Worm (Caenorhabditis elegans) whole organism, L1 larva: ENCODE measurements around the gene fbxa-218.

ENCODE experiments used
- C16A3.4 ChIP-seq: fragments of 150-350 bp; optimal IDR thresholded peaks from 2 replicates; lab custom pipeline; 2014; ENCODE audit warnings: missing biosample characterization, missing genetic modification characterization
- C34B4.2 ChIP-seq: sonication (generic microtip); optimal IDR thresholded peaks from 2 replicates; lab custom pipeline; 2017; ENCODE audit warnings: mild to moderate bottlenecking, missing genetic modification characterization, missing compliant biosample characterization
- F16B12.6 ChIP-seq: fragments of 150-350 bp; optimal IDR thresholded peaks from 2 replicates; lab custom pipeline; 2014; ENCODE audit warnings: missing biosample characterization, missing genetic modification characterization
- aha-1 ChIP-seq: fragments of 150-350 bp; optimal IDR thresholded peaks from 2 replicates; lab custom pipeline; 2014; ENCODE audit warnings: missing biosample characterization, missing genetic modification characterization
- alr-1 ChIP-seq: fragments of 200-800 bp; sonication (Bioruptor generic); optimal IDR thresholded peaks from 2 replicates; lab custom pipeline; 2018; ENCODE audit warnings: borderline replicate concordance, mild to moderate bottlenecking, missing genetic modification characterization, missing compliant biosample characterization
- aly-2 ChIP-seq: fragments of 150-350 bp; optimal IDR thresholded peaks from 2 replicates; lab custom pipeline; 2014; ENCODE audit warnings: missing biosample characterization, missing genetic modification characterization
- ceh-63 ChIP-seq: fragments of 200-800 bp; sonication (Bioruptor generic); optimal IDR thresholded peaks from 2 replicates; lab custom pipeline; 2018; ENCODE audit warnings: mild to moderate bottlenecking, missing genetic modification characterization, missing compliant biosample characterization
- ceh-8 ChIP-seq: fragments of 200-800 bp; sonication (Bioruptor generic); optimal IDR thresholded peaks from 2 replicates; lab custom pipeline; 2018; ENCODE audit warnings: mild to moderate bottlenecking, missing genetic modification characterization, moderate library complexity, missing compliant biosample characterization
- ceh-82 ChIP-seq, 3 experiments: fragments of 150-350 bp in 1 of 3; sonication (generic microtip) in 2 of 3; optimal IDR thresholded peaks; 2 replicates each; lab custom pipeline; 2014 to 2017; ENCODE audit warnings: missing biosample characterization in 3 of 3, missing genetic modification characterization in 3 of 3
- ceh-88 ChIP-seq: fragments of 200-800 bp; sonication (Bioruptor generic); IDR thresholded peaks from 2 replicates; pipeline ENCODE4 v1.3.6; 2022; ENCODE audit warnings: missing genetic modification characterization, missing compliant biosample characterization
- ceh-90 ChIP-seq: sonication (generic microtip); optimal IDR thresholded peaks from 2 replicates; lab custom pipeline; 2016; ENCODE audit warnings: missing genetic modification characterization, missing compliant biosample characterization
- dpl-1 ChIP-seq, 3 experiments: fragments of 150-350 bp in 2 of 3; sonication (generic microtip) in 1 of 3; optimal IDR thresholded peaks; 2 replicates each; lab custom pipeline; 2014 to 2017; ENCODE audit warnings: missing biosample characterization in 3 of 3, missing genetic modification characterization in 3 of 3, missing genetic modification reagents in 3 of 3
- efl-1 ChIP-seq, 4 experiments: fragments of 150-350 bp; optimal IDR thresholded peaks in 3 of 4; peaks in 1 of 4; 1 replicate in 1 of 4; 2 replicates in 3 of 4; lab custom pipeline; 2014; ENCODE audit warnings: missing biosample characterization in 2 of 4, missing genetic modification characterization in 2 of 4, missing genetic modification reagents in 2 of 4
- efl-3 ChIP-seq: fragments of 200-800 bp; sonication (Bioruptor generic); optimal IDR thresholded peaks from 2 replicates; lab custom pipeline; 2018; ENCODE audit warnings: mild to moderate bottlenecking, missing genetic modification characterization, missing compliant biosample characterization
- egl-13 ChIP-seq: sonication (generic microtip); optimal IDR thresholded peaks from 2 replicates; lab custom pipeline; 2016; ENCODE audit warnings: missing genotype, missing genetic modification reagents, missing genetic modification characterization, missing compliant biosample characterization
- elt-3 ChIP-seq, 6 experiments: fragments of 150-350 bp in 1 of 6; sonication (generic microtip); optimal IDR thresholded peaks; 2 replicates each; lab custom pipeline; 2017 to 2018; ENCODE audit warnings: missing biosample characterization in 6 of 6, missing genetic modification characterization in 6 of 6, inconsistent platforms in 1 of 6
- fkh-10 ChIP-seq: sonication (generic microtip); optimal IDR thresholded peaks from 2 replicates; lab custom pipeline; 2017; ENCODE audit warnings: missing biosample characterization, missing genetic modification reagents, missing genetic modification characterization
- fkh-8 ChIP-seq: sonication (generic microtip); optimal IDR thresholded peaks from 2 replicates; lab custom pipeline; 2016; ENCODE audit warnings: mild to moderate bottlenecking, missing genetic modification characterization, missing compliant biosample characterization
- grh-1 ChIP-seq: fragments of 200-800 bp; sonication (Bioruptor generic); IDR thresholded peaks from 2 replicates; pipeline ENCODE4 v1.3.6; 2022; ENCODE audit warnings: missing genetic modification reagents, missing genetic modification characterization, missing compliant biosample characterization
- hpl-2 ChIP-seq: fragments of 150-350 bp; optimal IDR thresholded peaks from 2 replicates; lab custom pipeline; 2014; ENCODE audit warnings: missing biosample characterization, missing genetic modification reagents, missing genetic modification characterization
- isw-1 ChIP-seq: fragments of 200-800 bp; sonication (Bioruptor generic); IDR thresholded peaks from 2 replicates; pipeline ENCODE4 v1.3.6; 2022; ENCODE audit warnings: missing genetic modification characterization, missing compliant biosample characterization
- lin-14 ChIP-seq: fragments of 200-800 bp; sonication (Bioruptor generic); optimal IDR thresholded peaks from 2 replicates; lab custom pipeline; 2018; ENCODE audit warnings: mild to moderate bottlenecking, missing genetic modification characterization, moderate library complexity, missing compliant biosample characterization
- lin-15B ChIP-seq: fragments of 150-350 bp; sonication (generic microtip); optimal IDR thresholded peaks from 3 replicates; lab custom pipeline; 2014; ENCODE audit warnings: missing biosample characterization, missing genetic modification characterization
- lin-39 ChIP-seq: fragments of 150-350 bp; optimal IDR thresholded peaks from 2 replicates; lab custom pipeline; 2014; ENCODE audit warnings: missing biosample characterization, missing genetic modification reagents, missing genetic modification characterization
- lir-3 ChIP-seq: sonication (generic microtip); optimal IDR thresholded peaks from 2 replicates; lab custom pipeline; 2016; ENCODE audit warnings: mild to moderate bottlenecking, missing genetic modification characterization, moderate library complexity, missing compliant biosample characterization; ENCODE audit not compliant: poor library complexity
- mep-1 ChIP-seq: fragments of 150-350 bp; optimal IDR thresholded peaks from 2 replicates; lab custom pipeline; 2014; ENCODE audit warnings: missing biosample characterization, missing genetic modification characterization
- nhr-12 ChIP-seq: sonication (generic microtip); optimal IDR thresholded peaks from 2 replicates; lab custom pipeline; 2017; ENCODE audit warnings: missing biosample characterization, missing genetic modification characterization
- nhr-19 ChIP-seq: fragments of 200-800 bp; sonication (Bioruptor generic); conservative IDR thresholded peaks from 2 replicates; pipeline ENCODE4 v1.3.6; 2022; ENCODE audit warnings: missing genetic modification characterization, missing compliant biosample characterization
- nhr-237 ChIP-seq: fragments of 150-350 bp; optimal IDR thresholded peaks from 2 replicates; lab custom pipeline; 2014; ENCODE audit warnings: missing biosample characterization, missing genetic modification characterization
- nhr-76 ChIP-seq: sonication (generic microtip); optimal IDR thresholded peaks from 2 replicates; lab custom pipeline; 2017; ENCODE audit warnings: missing biosample characterization, missing genetic modification characterization
- nhr-77 ChIP-seq: fragments of 150-350 bp; optimal IDR thresholded peaks from 2 replicates; lab custom pipeline; 2014; ENCODE audit warnings: missing biosample characterization, missing genetic modification characterization
- nhr-84 ChIP-seq: sonication (generic microtip); optimal IDR thresholded peaks from 2 replicates; lab custom pipeline; 2017; ENCODE audit warnings: missing biosample characterization, missing genetic modification characterization
- nhr-90 ChIP-seq: sonication (generic microtip); optimal IDR thresholded peaks from 2 replicates; lab custom pipeline; 2016; ENCODE audit warnings: mild to moderate bottlenecking, missing genetic modification characterization, missing compliant biosample characterization; ENCODE audit not compliant: poor library complexity
- pqm-1 ChIP-seq: sonication (generic microtip); optimal IDR thresholded peaks from 3 replicates; lab custom pipeline; 2017; ENCODE audit warnings: missing biosample characterization, missing genetic modification characterization
- rnt-1 ChIP-seq: sonication (generic microtip); optimal IDR thresholded peaks from 2 replicates; lab custom pipeline; 2016; ENCODE audit warnings: mild to moderate bottlenecking, missing genetic modification characterization, moderate library complexity, missing compliant biosample characterization
- snu-23 ChIP-seq: sonication (generic microtip); optimal IDR thresholded peaks from 2 replicates; lab custom pipeline; 2016; ENCODE audit warnings: missing genetic modification characterization, missing compliant biosample characterization
- sox-4 ChIP-seq: sonication (generic microtip); optimal IDR thresholded peaks from 2 replicates; lab custom pipeline; 2016; ENCODE audit warnings: missing genetic modification characterization, missing compliant biosample characterization
- swsn-7 ChIP-seq: sonication (generic microtip); optimal IDR thresholded peaks from 2 replicates; lab custom pipeline; 2016; ENCODE audit warnings: missing genetic modification characterization, missing compliant biosample characterization
- tbx-2 ChIP-seq: sonication (generic microtip); optimal IDR thresholded peaks from 2 replicates; lab custom pipeline; 2016; ENCODE audit warnings: missing genetic modification characterization, missing compliant biosample characterization
- unc-30 ChIP-seq: sonication (generic microtip); optimal IDR thresholded peaks from 2 replicates; lab custom pipeline; 2017; ENCODE audit warnings: missing biosample characterization, missing genetic modification characterization
- unc-86 ChIP-seq: sonication (generic microtip); optimal IDR thresholded peaks from 2 replicates; lab custom pipeline; 2016; ENCODE audit warnings: missing genetic modification characterization, missing compliant biosample characterization
- unc-98 ChIP-seq: fragments of 200-800 bp; sonication (Bioruptor generic); IDR thresholded peaks from 2 replicates; pipeline ENCODE4 v1.3.6; 2022; ENCODE audit warnings: missing genetic modification characterization, missing compliant biosample characterization
- zag-1 ChIP-seq: fragments of 150-350 bp; optimal IDR thresholded peaks from 2 replicates; lab custom pipeline; 2014; ENCODE audit warnings: missing biosample characterization, missing genetic modification characterization
- zip-4 ChIP-seq: fragments of 200-800 bp; sonication (Bioruptor generic); optimal IDR thresholded peaks from 2 replicates; lab custom pipeline; 2018; ENCODE audit warnings: mild to moderate bottlenecking, missing genetic modification characterization, moderate library complexity, missing compliant biosample characterization
- ztf-11 ChIP-seq, 2 experiments: sonication (generic microtip); optimal IDR thresholded peaks; 2 replicates each; lab custom pipeline; 2016 to 2017; ENCODE audit warnings: missing genetic modification characterization in 2 of 2, missing biosample characterization in 1 of 2, missing compliant biosample characterization in 1 of 2
- ztf-4 ChIP-seq: fragments of 150-350 bp; optimal IDR thresholded peaks from 2 replicates; lab custom pipeline; 2014; ENCODE audit warnings: missing biosample characterization, missing genetic modification characterization

fbxa-218 gene

DNA sequence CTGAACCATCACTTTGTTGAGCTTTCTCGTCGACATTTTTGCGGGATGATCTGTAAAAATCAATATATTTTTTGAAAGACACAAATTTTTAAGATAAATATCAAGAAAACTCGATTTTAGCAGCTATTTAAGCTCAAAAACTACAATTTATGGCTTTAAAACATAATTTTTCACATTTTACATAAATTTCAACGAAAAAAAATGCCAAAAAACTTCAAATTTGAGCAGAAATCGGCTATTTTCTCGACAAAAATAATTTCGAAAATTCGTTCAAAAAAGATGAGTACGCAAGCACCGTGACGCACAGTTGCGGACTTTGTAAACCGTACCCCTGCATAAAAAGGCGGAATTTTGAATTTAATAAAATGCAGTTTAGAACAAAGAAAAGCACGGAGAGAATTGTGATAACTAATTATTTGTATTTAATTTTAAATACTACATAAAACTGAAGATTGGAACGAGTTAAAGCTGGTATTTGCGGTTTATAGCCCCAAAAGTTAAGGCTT is 6.7 kb upstream of the fbxa-218 start, which contains the start of gene snr-6 (continued):
- TF ChIP-seq nhr-77 (peak; percentile 61), zip-4 (peak; percentile 14), mep-1 (tag; lab: Kevin White, UChicago) (peak; percentile 88), F16B12.6 (tag; lab: Kevin White, UChicago) (peak; percentile 98), nhr-84 (tag; lab: Kevin White, UChicago) (no peak), lin-14 (peak; percentile 60), elt-3 (tag; optimal IDR thresholded peaks at IDR 0.05; lab: Kevin White, UChicago) (peak in 2 of 6 experiments; percentile 15 to 33), swsn-7 (peak; percentile 61), isw-1 (peak; percentile 53), rnt-1 (tag; lab: Kevin White, UChicago) (peak; percentile 80), fkh-8 (peak; percentile 59), snu-23 (GFP tag; lab: Kevin White, UChicago) (peak; percentile 85), unc-30 (tag; lab: Kevin White, UChicago) (no peak), nhr-76 (no peak), ceh-8 (no peak), hpl-2 (GFP tag; lab: Kevin White, UChicago) (no peak), efl-3 (no peak), C34B4.2 (tag; lab: Kevin White, UChicago) (no peak), C16A3.4 (tag; lab: Kevin White, UChicago) (peak; percentile 80), zag-1 (tag; lab: Kevin White, UChicago) (no peak), fkh-10 (GFP tag; lab: Kevin White, UChicago) (peak; percentile 46), nhr-19 (GFP tag; lab: Robert Waterston, UW) (no peak; the same call in 1 of the 2 replicates), ceh-82 (tag; optimal IDR thresholded peaks at IDR 0.05; lab: Kevin White, UChicago) (peak; percentile 48 to 90 (median 54)), pqm-1 (no peak), aly-2 (peak; percentile 72), ceh-90 (tag; lab: Kevin White, UChicago) (peak; percentile 41), lir-3 (tag; lab: Kevin White, UChicago) (peak; percentile 35), lin-15B (peak; percentile 73), nhr-237 (tag; lab: Kevin White, UChicago) (peak; percentile 44), alr-1 (tag; lab: Kevin White, UChicago) (no peak), dpl-1 (GFP tag; optimal IDR thresholded peaks at IDR 0.05; lab: Kevin White, UChicago) (peak; percentile 97 to 99 (median 97)), nhr-12 (tag; lab: Kevin White, UChicago) (no peak), ceh-88 (GFP tag; lab: Robert Waterston, UW) (no peak), unc-98 (GFP tag; lab: Robert Waterston, UW) (no peak), grh-1 (GFP tag; lab: Robert Waterston, UW) (peak; percentile 23; the same call in 1 of the 2 replicates), ceh-63 (no peak)

DNA sequence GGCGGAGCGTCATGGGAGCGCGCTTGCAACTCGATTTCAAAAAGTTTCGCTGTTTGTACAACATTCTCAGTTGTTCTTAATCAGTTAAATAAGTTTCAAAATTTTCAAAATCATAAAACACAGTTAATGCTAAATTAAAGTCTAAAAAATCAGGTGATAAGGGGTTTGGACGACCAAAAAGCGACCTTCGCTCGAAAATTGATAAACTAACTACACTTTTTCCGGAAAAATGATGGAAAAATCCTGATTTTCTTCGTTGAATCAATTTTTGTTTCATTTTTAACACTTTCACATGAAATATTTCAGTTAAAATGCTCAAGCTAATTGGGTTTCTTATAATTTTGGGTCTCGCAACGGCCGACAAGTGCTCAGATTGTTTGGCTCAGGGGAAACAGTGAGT is 6.1 kb upstream of the fbxa-218 start, which contains the start of gene Y49E10.16:
TSS of gene Y49E10.16 (plus strand) at position 301 of the 400 bp plus-strand sequence.
- no peak for TF ChIP-seq zag-1 (tag; lab: Kevin White, UChicago)
- no peak for TF ChIP-seq efl-1 (optimal IDR thresholded peaks at IDR 0.05; lab: Kevin White, UChicago)
- TF ChIP-seq efl-1 (GFP tag; optimal IDR thresholded peaks at IDR 0.05 in 1 of 2; lab: Kevin White, UChicago), result peak in 1 of 2 experiments; percentile 87
- no peak for TF ChIP-seq elt-3 (tag; optimal IDR thresholded peaks at IDR 0.05; lab: Kevin White, UChicago)
- no peak for TF ChIP-seq aha-1
- TF ChIP-seq sox-4, result no peak
- no peak for TF ChIP-seq efl-3

DNA sequence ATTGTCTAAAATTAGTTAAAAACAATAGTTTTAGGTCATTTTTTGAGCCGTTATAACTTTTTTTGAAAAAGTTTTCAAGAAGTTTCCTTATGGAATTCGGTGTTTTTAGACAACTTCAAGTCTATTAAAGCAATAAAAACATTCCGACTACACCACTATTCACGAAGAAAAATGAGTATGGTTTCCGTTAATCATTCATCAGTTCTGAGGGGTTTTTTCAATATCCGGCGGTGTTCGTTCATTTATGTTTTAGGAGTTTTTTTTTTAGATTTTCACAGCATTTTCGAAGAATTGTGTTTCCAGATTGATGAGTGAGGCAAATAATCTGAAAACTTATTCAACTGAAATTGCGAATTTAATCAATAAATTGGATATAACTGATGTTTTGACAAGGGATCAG is 2.2 kb upstream of the fbxa-218 start, which contains the start of gene Y49E10.27:
TSS of gene Y49E10.27 (plus strand) at position 301 of the 400 bp plus-strand sequence.
- TF ChIP-seq egl-13 (tag; lab: Kevin White, UChicago), result no peak
- TF ChIP-seq ceh-88 (GFP tag; lab: Robert Waterston, UW), result no peak
- no peak for TF ChIP-seq tbx-2 (tag; lab: Kevin White, UChicago)
- no peak for TF ChIP-seq pqm-1
- TF ChIP-seq unc-86 (tag; lab: Kevin White, UChicago), result no peak
- TF ChIP-seq alr-1 (tag; lab: Kevin White, UChicago), result no peak
- TF ChIP-seq lin-39 (tag; lab: Kevin White, UChicago), result no peak
- no peak for TF ChIP-seq nhr-76
- TF ChIP-seq F16B12.6 (tag; lab: Kevin White, UChicago), result no peak
- TF ChIP-seq grh-1 (GFP tag; lab: Robert Waterston, UW), result no peak
- no peak for TF ChIP-seq ztf-4 (tag; lab: Kevin White, UChicago)
- no peak for TF ChIP-seq ztf-11 (tag; optimal IDR thresholded peaks at IDR 0.05; lab: Kevin White, UChicago)
- TF ChIP-seq nhr-90, result no peak
